Worm (Caenorhabditis elegans) whole organism, L2 larva: Measurements from ENCODE around the gene let-4.

Source experiments
- F13H6.1 ChIP-seq: sonication (generic microtip); optimal IDR thresholded peaks from 2 replicates; lab custom pipeline; 2016; ENCODE audit warnings: missing genetic modification characterization, missing compliant biosample characterization
- ZK546.5 ChIP-seq: sonication (generic microtip); optimal IDR thresholded peaks from 2 replicates; lab custom pipeline; 2017; ENCODE audit warnings: missing biosample characterization, missing genetic modification characterization
- alr-1 ChIP-seq: fragments of 150-350 bp; optimal IDR thresholded peaks from 2 replicates; lab custom pipeline; 2014; ENCODE audit warnings: missing biosample characterization, missing genetic modification characterization
- ama-1 ChIP-seq: fragments of 150-350 bp; optimal IDR thresholded peaks from 2 replicates; lab custom pipeline; 2018; ENCODE audit warnings: inconsistent platforms
- ceh-16 ChIP-seq: fragments of 150-350 bp; optimal IDR thresholded peaks from 2 replicates; lab custom pipeline; 2014; ENCODE audit warnings: missing biosample characterization, missing genetic modification characterization
- dmd-4 ChIP-seq: sonication (generic microtip); optimal IDR thresholded peaks from 2 replicates; lab custom pipeline; 2017; ENCODE audit warnings: missing biosample characterization, missing genetic modification characterization
- egl-27 ChIP-seq: sonication (generic microtip); optimal IDR thresholded peaks from 3 replicates; lab custom pipeline; 2017; ENCODE audit warnings: missing biosample characterization, missing genetic modification reagents, missing genetic modification characterization
- elt-1 ChIP-seq: fragments of 150-350 bp; optimal IDR thresholded peaks from 2 replicates; lab custom pipeline; 2014; ENCODE audit warnings: missing biosample characterization, missing genetic modification characterization
- elt-3 ChIP-seq: sonication (generic microtip); optimal IDR thresholded peaks from 2 replicates; lab custom pipeline; 2017; ENCODE audit warnings: missing biosample characterization, missing genetic modification characterization
- fos-1 ChIP-seq: fragments of 150-350 bp; optimal IDR thresholded peaks from 2 replicates; lab custom pipeline; 2014; ENCODE audit warnings: missing biosample characterization, missing genetic modification characterization
- gmeb-1 ChIP-seq: fragments of 150-350 bp; optimal IDR thresholded peaks from 2 replicates; lab custom pipeline; 2014; ENCODE audit warnings: missing biosample characterization, missing genetic modification characterization
- lin-11 ChIP-seq: fragments of 150-350 bp; sonication (generic microtip); optimal IDR thresholded peaks from 2 replicates; lab custom pipeline; 2014; ENCODE audit warnings: missing biosample characterization, missing genetic modification characterization, inconsistent platforms, mixed read lengths
- lin-13 ChIP-seq: fragments of 150-350 bp; optimal IDR thresholded peaks from 2 replicates; lab custom pipeline; 2014; ENCODE audit warnings: missing biosample characterization, missing genetic modification reagents, missing genetic modification characterization
- mab-5 ChIP-seq: fragments of 150-350 bp; optimal IDR thresholded peaks from 2 replicates; lab custom pipeline; 2014; ENCODE audit warnings: missing biosample characterization, missing genetic modification characterization
- mbf-1 ChIP-seq: sonication (generic microtip); optimal IDR thresholded peaks from 2 replicates; lab custom pipeline; 2017; ENCODE audit warnings: missing biosample characterization, missing genetic modification characterization
- mdl-1 ChIP-seq, 2 experiments: fragments of 150-350 bp in 1 of 2; sonication (generic microtip) in 1 of 2; optimal IDR thresholded peaks; 2 replicates each; lab custom pipeline; 2017; ENCODE audit warnings: missing biosample characterization in 2 of 2, missing genetic modification characterization in 2 of 2
- nhr-10 ChIP-seq: sonication (generic microtip); optimal IDR thresholded peaks from 2 replicates; lab custom pipeline; 2017; ENCODE audit warnings: missing biosample characterization, missing genetic modification characterization
- nhr-11 ChIP-seq: fragments of 150-350 bp; optimal IDR thresholded peaks from 2 replicates; lab custom pipeline; 2014; ENCODE audit warnings: missing biosample characterization, missing genetic modification characterization
- nhr-12 ChIP-seq: fragments of 150-350 bp; optimal IDR thresholded peaks from 2 replicates; lab custom pipeline; 2014; ENCODE audit warnings: missing biosample characterization, missing genetic modification characterization
- nhr-129 ChIP-seq: fragments of 150-350 bp; optimal IDR thresholded peaks from 2 replicates; lab custom pipeline; 2014; ENCODE audit warnings: missing biosample characterization, missing genetic modification characterization
- nhr-23 ChIP-seq: fragments of 150-350 bp; optimal IDR thresholded peaks from 2 replicates; lab custom pipeline; 2014; ENCODE audit warnings: missing biosample characterization, missing genetic modification reagents, missing genetic modification characterization
- nhr-237 ChIP-seq: fragments of 150-350 bp; optimal IDR thresholded peaks from 2 replicates; lab custom pipeline; 2014; ENCODE audit warnings: missing biosample characterization, missing genetic modification characterization
- nhr-6 ChIP-seq: fragments of 150-350 bp; optimal IDR thresholded peaks from 2 replicates; lab custom pipeline; 2014; ENCODE audit warnings: missing biosample characterization, missing genetic modification characterization
- nhr-77 ChIP-seq: fragments of 150-350 bp; optimal IDR thresholded peaks from 2 replicates; lab custom pipeline; 2014; ENCODE audit warnings: missing biosample characterization, missing genetic modification characterization
- sem-4 ChIP-seq: fragments of 150-350 bp; optimal IDR thresholded peaks from 2 replicates; lab custom pipeline; 2014; ENCODE audit warnings: missing biosample characterization, missing genetic modification reagents, missing genetic modification characterization
- skn-1 ChIP-seq: sonication (generic microtip); optimal IDR thresholded peaks from 2 replicates; lab custom pipeline; 2017; ENCODE audit warnings: missing biosample characterization, missing genetic modification characterization
- sma-3 ChIP-seq: sonication (generic microtip); optimal IDR thresholded peaks from 2 replicates; lab custom pipeline; 2016; ENCODE audit warnings: missing genetic modification reagents, missing genetic modification characterization, missing compliant biosample characterization
- sma-9 ChIP-seq, 2 experiments: fragments of 150-350 bp in 1 of 2; sonication (generic microtip) in 1 of 2; optimal IDR thresholded peaks; 2 replicates each; lab custom pipeline; 2014 to 2016; ENCODE audit warnings: missing genetic modification characterization in 2 of 2, mild to moderate bottlenecking in 1 of 2, missing biosample characterization in 1 of 2, missing compliant biosample characterization in 1 of 2, missing genetic modification reagents in 1 of 2, moderate library complexity in 1 of 2
- snpc-4 ChIP-seq: fragments of 150-350 bp; optimal IDR thresholded peaks from 2 replicates; lab custom pipeline; 2014; ENCODE audit warnings: missing biosample characterization, missing genetic modification characterization
- unc-39 ChIP-seq: fragments of 150-350 bp; optimal IDR thresholded peaks from 2 replicates; lab custom pipeline; 2014; ENCODE audit warnings: missing biosample characterization, missing genetic modification characterization
- unc-62 ChIP-seq: fragments of 150-350 bp; optimal IDR thresholded peaks from 2 replicates; lab custom pipeline; 2014; ENCODE audit warnings: missing biosample characterization, missing genetic modification reagents, missing genetic modification characterization
- ztf-1 ChIP-seq: fragments of 200-800 bp; sonication (Bioruptor generic); conservative IDR thresholded peaks from 2 replicates; pipeline ENCODE4 v1.3.6; 2022; ENCODE audit warnings: missing genetic modification characterization, missing compliant biosample characterization
- ztf-11 ChIP-seq: sonication (generic microtip); optimal IDR thresholded peaks from 2 replicates; lab custom pipeline; 2017; ENCODE audit warnings: missing biosample characterization, missing genetic modification characterization
- ztf-4 ChIP-seq: fragments of 150-350 bp; optimal IDR thresholded peaks from 2 replicates; lab custom pipeline; 2014; ENCODE audit warnings: missing biosample characterization, missing genetic modification characterization

Gene let-4

ce11 chrX:14563818-14564217 is 13.9 kb upstream of the let-4 start:
- TF ChIP-seq ztf-1 (no peak), lin-11 (tag; lab: Kevin White, UChicago) (no peak), dmd-4 (tag; lab: Kevin White, UChicago) (no peak), sma-9 (GFP tag; optimal IDR thresholded peaks at IDR 0.05; lab: Kevin White, UChicago) (peak; percentile 54), sma-9 (tag; optimal IDR thresholded peaks at IDR 0.05; lab: Kevin White, UChicago) (no peak), unc-62 (GFP tag; lab: Kevin White, UChicago) (no peak), nhr-10 (tag; lab: Kevin White, UChicago) (no peak)

- no peak for TF ChIP-seq egl-27 (tag; lab: Kevin White, UChicago)
- TF ChIP-seq sma-9 (GFP tag; optimal IDR thresholded peaks at IDR 0.05; lab: Kevin White, UChicago) = peak; percentile 32
- no peak for TF ChIP-seq sma-9 (tag; optimal IDR thresholded peaks at IDR 0.05; lab: Kevin White, UChicago)
- TF ChIP-seq, all 48 proteins: peak for 1
Measured at ce11 chrX:14565245-14565644, 12.5 kb upstream of the let-4 start.

ce11 chrX:14566047-14566446 is 11.7 kb upstream of the let-4 start:
- TF ChIP-seq sma-3 (GFP tag; lab: Kevin White, UChicago) (no peak), nhr-77 (tag; lab: Kevin White, UChicago) (no peak), sem-4 (tag; lab: Kevin White, UChicago) (peak; percentile 35), sma-9 (GFP tag; optimal IDR thresholded peaks at IDR 0.05; lab: Kevin White, UChicago) (peak; percentile 71), sma-9 (tag; optimal IDR thresholded peaks at IDR 0.05; lab: Kevin White, UChicago) (no peak), F13H6.1 (peak; percentile 24), dmd-4 (tag; lab: Kevin White, UChicago) (no peak), nhr-6 (peak; percentile 8), nhr-129 (tag; lab: Kevin White, UChicago) (peak; percentile 5)
- TF ChIP-seq, all 48 proteins: peak for 5

ce11 chrX:14568258-14568763 is 9.4 kb upstream of the let-4 start:
- no peak for TF ChIP-seq ZK546.5 (tag; lab: Kevin White, UChicago)
- TF ChIP-seq mbf-1 (tag; lab: Kevin White, UChicago) = no peak
- no peak for TF ChIP-seq ztf-4 (tag; lab: Kevin White, UChicago)
- TF ChIP-seq unc-39 (tag; lab: Kevin White, UChicago) = no peak
- no peak for TF ChIP-seq nhr-23 (tag; lab: Kevin White, UChicago)
- no peak for TF ChIP-seq lin-13 (GFP tag; lab: Kevin White, UChicago)
- no peak for TF ChIP-seq gmeb-1 (tag; lab: Kevin White, UChicago)
- no peak for TF ChIP-seq ztf-11 (tag; lab: Kevin White, UChicago)
- TF ChIP-seq fos-1 (tag; lab: Kevin White, UChicago) = no peak
- TF ChIP-seq nhr-77 (tag; lab: Kevin White, UChicago) = no peak
- no peak for TF ChIP-seq sem-4 (tag; lab: Kevin White, UChicago)
- no peak for TF ChIP-seq snpc-4 (tag; lab: Kevin White, UChicago)
- TF ChIP-seq sma-3 (GFP tag; lab: Kevin White, UChicago) = no peak
- TF ChIP-seq mab-5 (tag; lab: Kevin White, UChicago) = no peak
- no peak for TF ChIP-seq unc-62 (GFP tag; lab: Kevin White, UChicago)
- TF ChIP-seq elt-3 (tag; lab: Kevin White, UChicago) = no peak
- no peak for TF ChIP-seq mdl-1 (tag; optimal IDR thresholded peaks at IDR 0.05; lab: Kevin White, UChicago)
- TF ChIP-seq nhr-12 = no peak

ce11 chrX:14571277-14571676 is 6.5 kb upstream of the let-4 start:
- TF ChIP-seq alr-1 (tag; lab: Kevin White, UChicago) (no peak), unc-62 (GFP tag; lab: Kevin White, UChicago) (no peak)

- TF ChIP-seq dmd-4 (tag; lab: Kevin White, UChicago) (no peak), nhr-237 (tag; lab: Kevin White, UChicago) (no peak), nhr-77 (tag; lab: Kevin White, UChicago) (no peak), nhr-11 (tag; lab: Kevin White, UChicago) (no peak), ztf-11 (tag; lab: Kevin White, UChicago) (no peak), egl-27 (tag; lab: Kevin White, UChicago) (no peak), elt-1 (tag; lab: Kevin White, UChicago) (no peak), snpc-4 (tag; lab: Kevin White, UChicago) (no peak), sma-3 (GFP tag; lab: Kevin White, UChicago) (no peak), mdl-1 (tag; optimal IDR thresholded peaks at IDR 0.05; lab: Kevin White, UChicago) (no peak), ama-1 (lab: Kevin White, UChicago) (no peak), fos-1 (tag; lab: Kevin White, UChicago) (no peak), ceh-16 (no peak), skn-1 (tag; lab: Kevin White, UChicago) (no peak), lin-13 (GFP tag; lab: Kevin White, UChicago) (no peak), lin-11 (tag; lab: Kevin White, UChicago) (no peak)
- TF ChIP-seq, all 48 proteins: peak for 0
Measured at ce11 chrX:14572419-14572818, 5.3 kb upstream of the let-4 start, which contains the start of gene lron-1. Gene lron-1 (plus strand): TSS chrX:14572719.
